Fruit fly (Drosophila melanogaster): Measurements from ENCODE around the gene Ulp1.

Gene Ulp1

DNA sequence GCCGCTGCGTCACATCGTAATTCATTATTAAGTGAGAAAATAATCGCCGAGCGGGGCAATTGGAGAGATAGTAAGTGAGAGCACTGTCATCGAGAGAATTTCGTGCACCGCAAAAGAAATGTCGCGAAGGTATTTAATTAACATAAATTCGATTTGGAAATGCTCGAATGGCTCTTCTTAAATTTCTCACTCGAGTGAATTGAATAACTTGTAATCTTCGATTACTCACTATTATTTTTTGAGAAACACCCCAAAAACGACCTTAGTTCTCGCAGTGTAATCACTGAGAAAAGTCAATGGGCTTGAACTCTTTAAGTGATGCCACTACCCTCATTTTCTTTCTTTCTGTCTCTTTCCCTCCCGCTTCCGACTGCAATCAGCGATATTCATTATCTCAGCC lies 53.0 kb downstream of the Ulp1 start (continued):
- TF ChIP-seq CG8944 (GFP tag; optimal IDR thresholded peaks at IDR 0.05), result peak; percentile 82
- peak; percentile 45 for TF ChIP-seq CG15073 (GFP tag; optimal IDR thresholded peaks at IDR 0.05)
- peak; percentile 96 for TF ChIP-seq CG1603 (tag; optimal IDR thresholded peaks at IDR 0.05)
- TF ChIP-seq gsb-n (tag; optimal IDR thresholded peaks at IDR 0.05), result peak; percentile 93
- TF ChIP-seq maf-S (GFP tag; optimal IDR thresholded peaks at IDR 0.05), result peak; percentile 73
- TF ChIP-seq CG9609 (GFP tag; optimal IDR thresholded peaks at IDR 0.05), result peak; percentile 86
- peak; percentile 82 to 93 for TF ChIP-seq Pdp1 (GFP tag; optimal IDR thresholded peaks at IDR 0.05)
- TF ChIP-seq yki (optimal IDR thresholded peaks at IDR 0.05), result no peak
- no peak for TF ChIP-seq h (optimal IDR thresholded peaks at IDR 0.05)
- TF ChIP-seq Hmr (GFP tag; optimal IDR thresholded peaks at IDR 0.05), result peak; percentile 15
- TF ChIP-seq fd64A (GFP tag; optimal IDR thresholded peaks at IDR 0.05), result peak; percentile 84
- peak; percentile 78 for TF ChIP-seq wor (GFP tag; IDR thresholded peaks at IDR 0.05)
- TF ChIP-seq CG10462 (GFP tag; optimal IDR thresholded peaks at IDR 0.05), result peak; percentile 72
- TF ChIP-seq CG17361 (GFP tag; IDR thresholded peaks at IDR 0.05), result peak; percentile 91
- no peak for TF ChIP-seq CG13894 (tag; optimal IDR thresholded peaks at IDR 0.05)
- TF ChIP-seq CG43689 (GFP tag; IDR thresholded peaks at IDR 0.05), result no peak
- TF ChIP-seq gce (GFP tag; IDR thresholded peaks at IDR 0.05), result peak; percentile 63; the same call in 1 of the 3 replicates
- peak; percentile 76 for TF ChIP-seq CG8359 (GFP tag; optimal IDR thresholded peaks at IDR 0.05; ENCODE audit: borderline replicate concordance)
- peak; percentile 92 for TF ChIP-seq CG15696 (tag; optimal IDR thresholded peaks at IDR 0.05)
- TF ChIP-seq Fer1 (GFP tag; optimal IDR thresholded peaks at IDR 0.05), result peak; percentile 25
- peak; percentile 87 for TF ChIP-seq HLH3B (GFP tag; IDR thresholded peaks at IDR 0.05)
- TF ChIP-seq repo (GFP tag; optimal IDR thresholded peaks at IDR 0.05), result peak; percentile 79
- TF ChIP-seq CG16815 (GFP tag; optimal IDR thresholded peaks at IDR 0.05), result peak; percentile 87
- peak; percentile 83 for TF ChIP-seq CG6689 (GFP tag; IDR thresholded peaks at IDR 0.05)
- TF ChIP-seq Ets97D (GFP tag; optimal IDR thresholded peaks at IDR 0.05), result peak; percentile 70
- TF ChIP-seq gt (GFP tag; IDR thresholded peaks at IDR 0.05), result peak; percentile 84
- no peak for TF ChIP-seq zfh2 (GFP tag; optimal IDR thresholded peaks at IDR 0.05)
- TF ChIP-seq CG34376 (GFP tag; optimal IDR thresholded peaks at IDR 0.05), result no peak
- peak; percentile 78 for TF ChIP-seq tio (GFP tag; optimal IDR thresholded peaks at IDR 0.05)
- peak; percentile 51 for TF ChIP-seq nau (GFP tag; optimal IDR thresholded peaks at IDR 0.05)
- TF ChIP-seq ken (GFP tag; IDR thresholded peaks at IDR 0.05), result peak; percentile 86
- peak; percentile 77 for TF ChIP-seq CG7556 (GFP tag; optimal IDR thresholded peaks at IDR 0.05)
- peak; percentile 76 for TF ChIP-seq tap (tag; optimal IDR thresholded peaks at IDR 0.05)
- TF ChIP-seq z (GFP tag; IDR thresholded peaks at IDR 0.05), result peak; percentile 21; the same call in 1 of the 3 replicates
- TF ChIP-seq CG34224 (GFP tag; IDR thresholded peaks at IDR 0.05; ENCODE audit: partially characterized antibody), result no peak
- peak; percentile 67 for TF ChIP-seq ab (GFP tag; optimal IDR thresholded peaks at IDR 0.05)
- TF ChIP-seq CG33557 (GFP tag; optimal IDR thresholded peaks at IDR 0.05), result peak; percentile 93
- peak; percentile 71 for TF ChIP-seq cato (GFP tag; optimal IDR thresholded peaks at IDR 0.05; ENCODE audit: borderline replicate concordance)
- TF ChIP-seq aop (GFP tag; IDR thresholded peaks at IDR 0.05), result peak; percentile 57; the same call in 1 of the 2 replicates
- peak; percentile 35 for TF ChIP-seq CG3838 (GFP tag; optimal IDR thresholded peaks at IDR 0.05)
- peak; percentile 86 for TF ChIP-seq CG13424 (tag; optimal IDR thresholded peaks at IDR 0.05)
- TF ChIP-seq CG31441 (GFP tag; IDR thresholded peaks at IDR 0.05), result peak; percentile 91
- TF ChIP-seq crc (GFP tag; optimal IDR thresholded peaks at IDR 0.05), result peak; percentile 72
- peak; percentile 93 for TF ChIP-seq CG18262 (tag; optimal IDR thresholded peaks at IDR 0.05)
- TF ChIP-seq gcm (GFP tag; optimal IDR thresholded peaks at IDR 0.05), result peak; percentile 88
- TF ChIP-seq pnt (GFP tag; optimal IDR thresholded peaks at IDR 0.05), result peak; percentile 86
- TF ChIP-seq CG4282 (GFP tag; optimal IDR thresholded peaks at IDR 0.05), result peak; percentile 53
- peak; percentile 59; the same call in 1 of the 2 replicates for TF ChIP-seq bowl (GFP tag; IDR thresholded peaks at IDR 0.05)
- TF ChIP-seq danr (GFP tag; IDR thresholded peaks at IDR 0.05), result peak; percentile 67
- TF ChIP-seq CG8281 (tag; optimal IDR thresholded peaks at IDR 0.05), result peak; percentile 53
- TF ChIP-seq MESR4 (GFP tag; optimal IDR thresholded peaks at IDR 0.05), result peak; percentile 6
- peak; percentile 57 for TF ChIP-seq psq (GFP tag; optimal IDR thresholded peaks at IDR 0.05)

All from whole organism, embryonic.